Worm (Caenorhabditis elegans) whole organism, late embryonic: ENCODE data around the gene F35F10.14.

Experiments
- F13H6.1 ChIP-seq: sonication (generic microtip); optimal IDR thresholded peaks from 2 replicates; lab custom pipeline; 2016; ENCODE audit warnings: missing genetic modification characterization, missing compliant biosample characterization
- ahr-1 ChIP-seq: sonication (generic microtip); optimal IDR thresholded peaks from 2 replicates; lab custom pipeline; 2016; ENCODE audit warnings: missing genetic modification characterization, missing compliant biosample characterization
- ama-1 ChIP-seq: fragments of 150-350 bp; optimal IDR thresholded peaks from 2 replicates; lab custom pipeline; 2014
- ceh-22 ChIP-seq: sonication (generic microtip); optimal IDR thresholded peaks from 2 replicates; lab custom pipeline; 2017; ENCODE audit warnings: missing biosample characterization, missing genetic modification characterization
- ceh-34 ChIP-seq: sonication (generic microtip); optimal IDR thresholded peaks from 2 replicates; lab custom pipeline; 2016; ENCODE audit warnings: mild to moderate bottlenecking, missing genetic modification characterization, missing compliant biosample characterization
- hlh-13 ChIP-seq: fragments of 200-800 bp; sonication (Bioruptor generic); optimal IDR thresholded peaks from 2 replicates; lab custom pipeline; 2018; ENCODE audit warnings: mild to moderate bottlenecking, missing genetic modification characterization, missing compliant biosample characterization
- hlh-6 ChIP-seq: sonication (generic microtip); optimal IDR thresholded peaks from 2 replicates; lab custom pipeline; 2016; ENCODE audit warnings: missing genotype, missing genetic modification characterization, missing compliant biosample characterization
- nhr-11 ChIP-seq: fragments of 150-350 bp; optimal IDR thresholded peaks from 2 replicates; lab custom pipeline; 2014; ENCODE audit warnings: missing biosample characterization, missing genetic modification characterization
- pha-4 ChIP-seq: fragments of 150-350 bp; optimal IDR thresholded peaks from 2 replicates; lab custom pipeline; 2018; ENCODE audit warnings: missing biosample characterization, missing genetic modification reagents, missing genetic modification characterization
- pqm-1 ChIP-seq: sonication (generic microtip); optimal IDR thresholded peaks from 2 replicates; lab custom pipeline; 2016; ENCODE audit warnings: missing genetic modification characterization, missing compliant biosample characterization
- sox-2 ChIP-seq: fragments of 200-800 bp; sonication (Bioruptor generic); IDR thresholded peaks from 2 replicates; pipeline ENCODE4 v1.3.6; 2022; ENCODE audit warnings: missing genetic modification reagents, missing genetic modification characterization, missing compliant biosample characterization
- sox-4 ChIP-seq: sonication (generic microtip); optimal IDR thresholded peaks from 2 replicates; lab custom pipeline; 2017; ENCODE audit warnings: mild to moderate bottlenecking, missing genetic modification characterization, inconsistent platforms, missing compliant biosample characterization
- unc-55 ChIP-seq: sonication (generic microtip); optimal IDR thresholded peaks from 2 replicates; lab custom pipeline; 2017; ENCODE audit warnings: missing biosample characterization, missing genetic modification reagents, missing genetic modification characterization
- unc-86 ChIP-seq: sonication (generic microtip); optimal IDR thresholded peaks from 2 replicates; lab custom pipeline; 2016; ENCODE audit warnings: missing genetic modification characterization, missing compliant biosample characterization

- TF ChIP-seq hlh-13 (no peak), nhr-11 (tag; lab: Kevin White, UChicago) (no peak), hlh-6 (tag; lab: Kevin White, UChicago) (no peak), sox-2 (GFP tag; lab: Robert Waterston, UW) (no peak), pha-4 (tag; lab: Kevin White, UChicago) (no peak), ama-1 (lab: Kevin White, UChicago) (no peak), F13H6.1 (tag; lab: Kevin White, UChicago) (no peak), ahr-1 (tag; lab: Kevin White, UChicago) (no peak), ceh-22 (tag; lab: Kevin White, UChicago) (no peak), sox-4 (tag; lab: Kevin White, UChicago) (no peak), unc-55 (GFP tag; lab: Kevin White, UChicago) (no peak), pqm-1 (no peak), ceh-34 (tag; lab: Kevin White, UChicago) (no peak), unc-86 (no peak)
These were observed 35.6 kb upstream of the F35F10.14 start for ce11 chrV:3355544-3355943.
